Fruit fly (Drosophila melanogaster) whole organism, embryonic: ENCODE results near the gene CG42751.

ENCODE experiments used
- Antp ChIP-seq: fragments of 200-800 bp; sonication (Bioruptor generic); optimal IDR thresholded peaks from 3 replicates; lab custom pipeline; 2016; ENCODE audit warnings: missing biosample characterization, missing genetic modification characterization
- CG10543 ChIP-seq: fragments of 200-800 bp; sonication (Bioruptor generic); optimal IDR thresholded peaks from 3 replicates; lab custom pipeline; 2017; ENCODE audit warnings: missing biosample characterization, mild to moderate bottlenecking, missing genetic modification characterization, moderate library complexity
- CG12236 ChIP-seq: fragments of 200-800 bp; sonication (Bioruptor generic); optimal IDR thresholded peaks from 2 replicates; lab custom pipeline; 2016; ENCODE audit warnings: missing biosample characterization, missing genetic modification characterization
- CG12744 ChIP-seq: fragments of 200-800 bp; sonication (Bioruptor generic); optimal IDR thresholded peaks from 2 replicates; lab custom pipeline; 2016; ENCODE audit warnings: missing biosample characterization, missing genetic modification characterization
- CG13624 ChIP-seq: fragments of 200-800 bp; sonication (Bioruptor generic); optimal IDR thresholded peaks from 2 replicates; lab custom pipeline; 2016; ENCODE audit warnings: missing biosample characterization, missing genetic modification characterization
- CG15514 ChIP-seq: fragments of 200-800 bp; sonication (Bioruptor generic); optimal IDR thresholded peaks from 3 replicates; lab custom pipeline; 2017; ENCODE audit warnings: missing biosample characterization, missing genetic modification characterization, mild to moderate bottlenecking, moderate library complexity, missing genetic modification reagents
- CG1603 ChIP-seq: fragments of 200-800 bp; sonication (Bioruptor generic); optimal IDR thresholded peaks from 2 replicates; lab custom pipeline; 2019; ENCODE audit warnings: missing biosample characterization, mild to moderate bottlenecking, missing genetic modification characterization, moderate library complexity
- CG18764 ChIP-seq: fragments of 200-800 bp; sonication (Bioruptor generic); optimal IDR thresholded peaks from 3 replicates; lab custom pipeline; 2016; ENCODE audit warnings: missing biosample characterization, missing genetic modification characterization
- CG2199 ChIP-seq: fragments of 200-800 bp; sonication (Bioruptor generic); IDR thresholded peaks from 3 replicates; pipeline ENCODE4 v1.3.6; 2022; ENCODE audit warnings: missing biosample characterization, missing genetic modification characterization
- CG3163 ChIP-seq: fragments of 200-800 bp; sonication (Bioruptor generic); optimal IDR thresholded peaks from 3 replicates; lab custom pipeline; 2016; ENCODE audit warnings: missing biosample characterization, missing genetic modification characterization
- CG33213 ChIP-seq: fragments of 200-800 bp; sonication (Bioruptor generic); optimal IDR thresholded peaks from 3 replicates; lab custom pipeline; 2016; ENCODE audit warnings: missing biosample characterization, missing genetic modification characterization
- CG7839 ChIP-seq: fragments of 200-800 bp; sonication (Bioruptor generic); optimal IDR thresholded peaks from 3 replicates; lab custom pipeline; 2018; ENCODE audit warnings: missing biosample characterization, mild to moderate bottlenecking, missing genetic modification characterization, moderate library complexity
- CG9797 ChIP-seq: fragments of 200-800 bp; sonication (Bioruptor generic); optimal IDR thresholded peaks from 3 replicates; lab custom pipeline; 2018; ENCODE audit warnings: missing biosample characterization, mild to moderate bottlenecking, missing genetic modification characterization
- CoRest ChIP-seq: fragments of 200-800 bp; sonication (Bioruptor generic); optimal IDR thresholded peaks from 3 replicates; lab custom pipeline; 2018; ENCODE audit warnings: missing biosample characterization, mild to moderate bottlenecking, missing genetic modification characterization, moderate library complexity
- Dp ChIP-seq: fragments of 200-800 bp; sonication (Bioruptor generic); optimal IDR thresholded peaks from 2 replicates; lab custom pipeline; 2018; ENCODE audit warnings: missing biosample characterization, mild to moderate bottlenecking, missing genetic modification characterization, moderate library complexity
- Gug ChIP-seq: fragments of 200-800 bp; sonication (Bioruptor generic); IDR thresholded peaks from 4 replicates; pipeline ENCODE4 v1.3.6; 2022; ENCODE audit warnings: missing biosample characterization, missing genetic modification characterization
- HLH4C ChIP-seq: fragments of 200-800 bp; sonication (Bioruptor generic); IDR thresholded peaks from 3 replicates; pipeline ENCODE4 v1.3.6; 2022; ENCODE audit warnings: missing biosample characterization, missing genetic modification characterization; ENCODE audit not compliant: partially characterized antibody
- HmgD ChIP-seq: fragments of 200-800 bp; sonication (Bioruptor generic); optimal IDR thresholded peaks from 3 replicates; lab custom pipeline; 2016; ENCODE audit warnings: missing biosample characterization, missing genetic modification characterization
- HmgZ ChIP-seq: fragments of 200-800 bp; sonication (Bioruptor generic); optimal IDR thresholded peaks from 2 replicates; lab custom pipeline; 2018; ENCODE audit warnings: missing biosample characterization, mild to moderate bottlenecking, missing genetic modification characterization
- Hmr ChIP-seq: fragments of 200-800 bp; sonication (Bioruptor generic); optimal IDR thresholded peaks from 3 replicates; lab custom pipeline; 2017; ENCODE audit warnings: mild to moderate bottlenecking, missing biosample characterization, missing genetic modification reagents, missing genetic modification characterization
- MESR4 ChIP-seq: fragments of 200-800 bp; sonication (Bioruptor generic); optimal IDR thresholded peaks from 2 replicates; lab custom pipeline; 2018; ENCODE audit warnings: missing biosample characterization, mild to moderate bottlenecking, missing genetic modification characterization, moderate library complexity
- Mrtf ChIP-seq: fragments of 200-800 bp; sonication (Bioruptor generic); IDR thresholded peaks from 3 replicates; pipeline ENCODE4 v1.3.6; 2022; ENCODE audit warnings: missing biosample characterization, missing genetic modification characterization
- Myb ChIP-seq: fragments of 200-800 bp; sonication (Bioruptor generic); optimal IDR thresholded peaks from 2 replicates; lab custom pipeline; 2016; ENCODE audit warnings: missing biosample characterization, missing genetic modification characterization
- NFAT ChIP-seq: fragments of 200-800 bp; sonication (Bioruptor generic); IDR thresholded peaks from 2 replicates; pipeline ENCODE4 v1.3.6; 2022; ENCODE audit warnings: missing biosample characterization, missing genetic modification characterization
- Opbp ChIP-seq: fragments of 200-800 bp; sonication (Bioruptor generic); IDR thresholded peaks from 3 replicates; pipeline ENCODE4 v1.3.6; 2022; ENCODE audit warnings: missing biosample characterization, missing genetic modification characterization; ENCODE audit not compliant: partially characterized antibody
- Rfx ChIP-seq: fragments of 200-800 bp; sonication (Bioruptor generic); IDR thresholded peaks from 2 replicates; pipeline ENCODE4 v1.3.6; 2022; ENCODE audit warnings: missing biosample characterization, missing genetic modification characterization
- YL-1 ChIP-seq: fragments of 200-800 bp; sonication (Bioruptor generic); optimal IDR thresholded peaks from 3 replicates; lab custom pipeline; 2017; ENCODE audit warnings: missing biosample characterization, mild to moderate bottlenecking, missing genetic modification characterization
- amos ChIP-seq: fragments of 200-800 bp; sonication (Bioruptor generic); IDR thresholded peaks from 2 replicates; pipeline ENCODE4 v1.3.6; 2022; ENCODE audit warnings: missing biosample characterization, missing genetic modification characterization; ENCODE audit not compliant: partially characterized antibody
- ara ChIP-seq: fragments of 200-800 bp; sonication (Bioruptor generic); IDR thresholded peaks from 2 replicates; pipeline ENCODE4 v1.3.6; 2022; ENCODE audit warnings: missing biosample characterization, missing genetic modification characterization
- bcd ChIP-seq: fragments of 200-800 bp; sonication (Bioruptor generic); optimal IDR thresholded peaks from 2 replicates; lab custom pipeline; 2017; ENCODE audit warnings: missing biosample characterization, mild to moderate bottlenecking, missing genetic modification characterization
- emc ChIP-seq: fragments of 200-800 bp; sonication (Bioruptor generic); optimal IDR thresholded peaks from 2 replicates; lab custom pipeline; 2016; ENCODE audit warnings: missing biosample characterization, missing genetic modification characterization
- ems ChIP-seq: fragments of 200-800 bp; sonication (Bioruptor generic); optimal IDR thresholded peaks from 3 replicates; lab custom pipeline; 2016; ENCODE audit warnings: missing biosample characterization, missing genetic modification characterization
- gfzf ChIP-seq: fragments of 200-800 bp; sonication (Bioruptor generic); optimal IDR thresholded peaks from 2 replicates; lab custom pipeline; 2016; ENCODE audit warnings: missing biosample characterization, mild to moderate bottlenecking, missing genetic modification characterization, moderate library complexity
- hbn ChIP-seq: fragments of 200-800 bp; sonication (Bioruptor generic); IDR thresholded peaks from 2 replicates; pipeline ENCODE4 v1.3.6; 2022; ENCODE audit warnings: missing biosample characterization, missing genetic modification characterization; ENCODE audit not compliant: partially characterized antibody
- her ChIP-seq: fragments of 200-800 bp; sonication (Bioruptor generic); optimal IDR thresholded peaks from 2 replicates; lab custom pipeline; 2016; ENCODE audit warnings: missing biosample characterization, missing genetic modification characterization
- jumu ChIP-seq: fragments of 200-800 bp; sonication (Bioruptor generic); optimal IDR thresholded peaks from 3 replicates; lab custom pipeline; 2016; ENCODE audit warnings: missing biosample characterization, missing genetic modification characterization
- kni ChIP-seq: fragments of 200-800 bp; sonication (Bioruptor generic); optimal IDR thresholded peaks from 3 replicates; lab custom pipeline; 2017; ENCODE audit warnings: mild to moderate bottlenecking, missing biosample characterization, missing genetic modification reagents, missing genetic modification characterization
- nmo ChIP-seq: fragments of 200-800 bp; sonication (Bioruptor generic); optimal IDR thresholded peaks from 2 replicates; lab custom pipeline; 2018; ENCODE audit warnings: missing biosample characterization, mild to moderate bottlenecking, missing genetic modification characterization, moderate library complexity
- org-1 ChIP-seq: fragments of 200-800 bp; sonication (Bioruptor generic); optimal IDR thresholded peaks from 2 replicates; lab custom pipeline; 2017; ENCODE audit warnings: missing biosample characterization, missing genetic modification characterization
- p53 ChIP-seq: fragments of 200-800 bp; sonication (Bioruptor generic); optimal IDR thresholded peaks from 2 replicates; lab custom pipeline; 2016; ENCODE audit warnings: missing biosample characterization, missing genetic modification characterization
- pb ChIP-seq: fragments of 200-800 bp; sonication (Bioruptor generic); optimal IDR thresholded peaks from 3 replicates; lab custom pipeline; 2016; ENCODE audit warnings: missing biosample characterization, missing genetic modification characterization
- pho ChIP-seq: fragments of 200-800 bp; sonication (Bioruptor generic); optimal IDR thresholded peaks from 2 replicates; lab custom pipeline; 2016; ENCODE audit warnings: missing biosample characterization, missing genetic modification characterization
- pum ChIP-seq: fragments of 200-800 bp; sonication (Bioruptor generic); optimal IDR thresholded peaks from 2 replicates; lab custom pipeline; 2016; ENCODE audit warnings: missing biosample characterization, missing genetic modification characterization
- repo ChIP-seq: fragments of 200-800 bp; sonication (Bioruptor generic); optimal IDR thresholded peaks from 2 replicates; lab custom pipeline; 2016; ENCODE audit warnings: missing biosample characterization, missing genetic modification characterization
- slbo ChIP-seq: fragments of 200-800 bp; sonication (Bioruptor generic); IDR thresholded peaks from 2 replicates; pipeline ENCODE4 v1.3.6; 2022; ENCODE audit warnings: missing biosample characterization, missing genetic modification characterization
- ssp ChIP-seq: fragments of 200-800 bp; sonication (Bioruptor generic); IDR thresholded peaks from 2 replicates; pipeline ENCODE4 v1.3.6; 2022; ENCODE audit warnings: missing biosample characterization, missing genetic modification characterization
- stwl ChIP-seq: fragments of 200-800 bp; sonication (Bioruptor generic); optimal IDR thresholded peaks from 3 replicates; lab custom pipeline; 2018; ENCODE audit warnings: missing biosample characterization, mild to moderate bottlenecking, missing genetic modification characterization, moderate library complexity
- tna ChIP-seq: fragments of 200-800 bp; sonication (Bioruptor generic); IDR thresholded peaks from 2 replicates; pipeline ENCODE4 v1.3.6; 2022; ENCODE audit warnings: missing biosample characterization, missing genetic modification characterization; ENCODE audit not compliant: partially characterized antibody
- trem ChIP-seq: fragments of 200-800 bp; optimal IDR thresholded peaks from 3 replicates; lab custom pipeline; 2019; ENCODE audit warnings: missing biosample characterization, mild to moderate bottlenecking, missing genetic modification characterization, moderate library complexity
- zen ChIP-seq: fragments of 200-800 bp; sonication (Bioruptor generic); optimal IDR thresholded peaks from 3 replicates; lab custom pipeline; 2018; ENCODE audit warnings: missing biosample characterization, mild to moderate bottlenecking, missing genetic modification characterization, moderate library complexity
- zfh2 ChIP-seq: fragments of 200-800 bp; sonication (Bioruptor generic); optimal IDR thresholded peaks from 2 replicates; lab custom pipeline; 2016; ENCODE audit warnings: missing biosample characterization, missing genetic modification characterization

The CG42751 gene

dm6 chr2L:11829277-11829676, 24.0 kb upstream of the CG42751 start, which contains the start of gene esc (continued):
- TF ChIP-seq Opbp (GFP tag; lab: Robert Waterston, UW), result peak; percentile 66
- TF ChIP-seq CG15514 (GFP tag; lab: Kevin White, UChicago), result peak; percentile 46
- TF ChIP-seq slbo (GFP tag; lab: Robert Waterston, UW), result peak; percentile 39; the same call in 1 of the 2 replicates
- TF ChIP-seq her, result peak; percentile 43
- peak; percentile 14 for TF ChIP-seq pum
- peak; percentile 2 for TF ChIP-seq CG18764 (GFP tag; lab: Kevin White, UChicago)
- TF ChIP-seq CG1603 (tag; lab: Kevin White, UChicago), result peak; percentile 87
- no peak for TF ChIP-seq hbn (GFP tag; lab: Robert Waterston, UW)
- peak; percentile 94 for TF ChIP-seq CG9797 (GFP tag; lab: Kevin White, UChicago)
- peak; percentile 62 for TF ChIP-seq nmo (GFP tag; lab: Kevin White, UChicago)
- TF ChIP-seq CG33213 (GFP tag; lab: Kevin White, UChicago), result peak; percentile 70
- TF ChIP-seq jumu, result peak; percentile 57
- TF ChIP-seq ems (GFP tag; lab: Kevin White, UChicago), result peak; percentile 25
- TF ChIP-seq ssp, result 0 out of 2 replicates have a peak, but pooled peaks have one; percentile 24
- peak; percentile 10 for TF ChIP-seq p53
- TF ChIP-seq CG7839 (tag; lab: Kevin White, UChicago), result no peak
- peak; percentile 53 for TF ChIP-seq zfh2 (GFP tag; lab: Kevin White, UChicago)
- peak; percentile 77 for TF ChIP-seq HmgZ
- peak; percentile 29 for TF ChIP-seq pho (GFP tag; lab: Kevin White, UChicago)
- TF ChIP-seq emc (GFP tag; lab: Kevin White, UChicago), result peak; percentile 3
- peak; percentile 30 for TF ChIP-seq Antp (GFP tag; lab: Kevin White, UChicago)
- TF ChIP-seq CG13624 (GFP tag; lab: Kevin White, UChicago), result peak; percentile 39
- TF ChIP-seq tna, result no peak
- no peak for TF ChIP-seq YL-1 (GFP tag; lab: Kevin White, UChicago)
- TF ChIP-seq CG12236 (GFP tag; lab: Kevin White, UChicago), result no peak
- peak; percentile 26 for TF ChIP-seq bcd (GFP tag; lab: Kevin White, UChicago)
- TF ChIP-seq org-1 (GFP tag; lab: Kevin White, UChicago), result no peak
- TF ChIP-seq CG12744 (GFP tag; lab: Kevin White, UChicago), result peak; percentile 15
- TF ChIP-seq CG10543 (GFP tag; lab: Kevin White, UChicago), result no peak
- TF ChIP-seq CG3163 (GFP tag; lab: Kevin White, UChicago), result peak; percentile 13
- peak; percentile 49 for TF ChIP-seq CoRest (tag; lab: Kevin White, UChicago)
- no peak for TF ChIP-seq HLH4C
- peak; percentile 98 for TF ChIP-seq stwl (tag; lab: Kevin White, UChicago)
- TF ChIP-seq HmgD, result peak; percentile 65
- TF ChIP-seq gfzf, result peak; percentile 96
- TF ChIP-seq Mrtf, result no peak
- TF ChIP-seq CG2199 (GFP tag; lab: Robert Waterston, UW), result no peak
- no peak for TF ChIP-seq ara
- peak; percentile 38 for TF ChIP-seq Hmr (GFP tag; lab: Kevin White, UChicago)
- TF ChIP-seq MESR4, result peak; percentile 35
- TF ChIP-seq repo (GFP tag; lab: Kevin White, UChicago), result no peak
- TF ChIP-seq zen (tag; lab: Kevin White, UChicago), result peak; percentile 62
- no peak for TF ChIP-seq Gug (GFP tag; lab: Robert Waterston, UW)
- TF ChIP-seq Dp (GFP tag; lab: Kevin White, UChicago), result peak; percentile 98
- peak; percentile 5 for TF ChIP-seq pb (GFP tag; lab: Kevin White, UChicago)
- peak; percentile 4; the same call in 1 of the 2 replicates for TF ChIP-seq NFAT
- peak; percentile 74 for TF ChIP-seq Rfx (GFP tag; lab: Robert Waterston, UW)
- TF ChIP-seq trem (tag; lab: Kevin White, UChicago), result peak; percentile 61
- no peak for TF ChIP-seq kni (GFP tag; lab: Kevin White, UChicago)
- peak; percentile 76 for TF ChIP-seq Myb (GFP tag; lab: Kevin White, UChicago)
- peak; percentile 50 for TF ChIP-seq amos (GFP tag; lab: Robert Waterston, UW)
